Fruit fly (Drosophila melanogaster) whole organism: ENCODE data around the gene CG6418.

Experiments used
- CG8478 ChIP-seq: fragments of >200 bp; optimal IDR thresholded peaks from 2 replicates; lab custom pipeline; 2018; ENCODE audit warnings: inconsistent platforms
- Dll ChIP-seq: fragments of >200 bp; optimal IDR thresholded peaks from 2 replicates; lab custom pipeline; 2017
- EcR ChIP-seq, 2 experiments: fragments of >200 bp; optimal IDR thresholded peaks; 2 replicates each; lab custom pipeline; 2017; ENCODE audit warnings: missing biosample characterization in 2 of 2, missing genetic modification characterization in 2 of 2, missing genetic modification reagents in 2 of 2
- pan ChIP-seq: fragments of >200 bp; optimal IDR thresholded peaks from 2 replicates; lab custom pipeline; 2017
- psq ChIP-seq: fragments of >200 bp; optimal IDR thresholded peaks from 2 replicates; lab custom pipeline; 2017
- usp ChIP-seq: fragments of >200 bp; optimal IDR thresholded peaks from 2 replicates; lab custom pipeline; 2017; ENCODE audit warnings: missing biosample characterization, missing genetic modification characterization, mixed read lengths

CG6418 gene

DNA sequence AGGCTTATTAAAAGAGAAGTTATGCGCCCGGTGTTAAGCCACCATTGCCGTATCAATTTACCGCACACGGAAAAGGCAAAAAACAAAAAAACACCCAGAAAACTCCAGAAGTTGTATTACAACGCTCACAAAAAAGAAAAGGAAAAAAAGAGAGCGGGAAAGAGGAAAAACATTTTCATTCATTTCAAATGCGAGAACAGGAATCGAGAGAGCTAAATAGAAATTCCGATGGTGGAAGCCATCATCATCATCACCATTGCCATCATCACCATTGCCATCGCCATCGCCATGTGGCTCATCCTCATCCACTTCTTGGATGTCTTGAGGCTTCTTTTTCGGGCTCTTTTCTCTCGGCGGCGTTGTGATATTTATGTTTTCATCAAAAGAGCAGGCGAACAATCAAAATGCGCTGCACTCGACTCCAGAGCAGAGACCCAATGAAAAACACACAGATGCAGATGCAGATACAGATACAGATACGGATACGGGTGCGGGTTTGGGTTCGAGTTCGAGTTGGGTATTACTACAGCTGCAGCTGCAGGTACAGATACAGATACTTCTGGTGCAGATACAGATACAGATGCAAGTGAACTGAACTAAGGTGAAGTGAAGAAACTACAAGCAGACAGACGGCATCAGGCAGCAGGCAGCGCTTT is 27.6 kb downstream of the CG6418 start:
- no peak for TF ChIP-seq CG8478 (lab: Kevin White, UChicago)
- peak in 1 of 2 experiments; percentile 63 for TF ChIP-seq EcR (GFP tag; optimal IDR thresholded peaks at IDR 0.05; lab: Kevin White, UChicago)

DNA sequence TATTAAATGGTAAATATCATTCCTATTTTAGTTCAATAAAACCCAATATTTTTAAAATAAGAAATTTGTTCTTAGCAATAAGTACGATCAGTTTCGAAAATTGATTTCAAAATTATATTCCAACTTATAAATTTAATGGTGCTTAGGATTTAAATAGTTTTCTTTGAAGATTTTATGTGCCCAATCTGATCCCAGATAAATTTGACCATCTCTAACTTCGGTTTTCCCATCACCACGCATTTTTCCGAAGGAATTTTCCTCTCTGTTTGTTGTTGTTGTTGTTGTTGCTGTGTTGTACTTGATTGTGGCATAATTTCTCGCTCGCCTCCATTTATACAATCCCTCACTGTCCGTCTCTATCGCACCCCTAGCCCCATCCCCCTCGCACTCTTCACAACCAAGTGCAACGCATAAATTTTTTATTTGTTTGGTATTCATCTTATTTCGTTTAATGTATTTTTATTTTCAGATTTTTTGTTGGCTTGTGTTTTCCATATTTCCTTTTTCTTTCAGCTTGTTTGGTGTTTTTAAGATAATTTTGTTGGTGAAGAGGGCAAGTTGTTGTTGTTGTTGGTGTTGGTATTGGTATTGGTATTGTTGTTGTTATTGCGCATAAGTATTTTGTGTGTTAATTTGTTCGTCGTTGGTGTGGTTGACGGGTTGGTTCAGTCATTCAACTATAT is 29.1 kb downstream of the CG6418 start:
- TF ChIP-seq usp = no peak
- no peak for TF ChIP-seq CG8478 (lab: Kevin White, UChicago)
- TF ChIP-seq pan (lab: Kevin White, UChicago) = no peak
- TF ChIP-seq psq (lab: Kevin White, UChicago) = no peak
- no peak for TF ChIP-seq EcR (GFP tag; optimal IDR thresholded peaks at IDR 0.05; lab: Kevin White, UChicago)
- TF ChIP-seq Dll (lab: Kevin White, UChicago) = no peak

DNA sequence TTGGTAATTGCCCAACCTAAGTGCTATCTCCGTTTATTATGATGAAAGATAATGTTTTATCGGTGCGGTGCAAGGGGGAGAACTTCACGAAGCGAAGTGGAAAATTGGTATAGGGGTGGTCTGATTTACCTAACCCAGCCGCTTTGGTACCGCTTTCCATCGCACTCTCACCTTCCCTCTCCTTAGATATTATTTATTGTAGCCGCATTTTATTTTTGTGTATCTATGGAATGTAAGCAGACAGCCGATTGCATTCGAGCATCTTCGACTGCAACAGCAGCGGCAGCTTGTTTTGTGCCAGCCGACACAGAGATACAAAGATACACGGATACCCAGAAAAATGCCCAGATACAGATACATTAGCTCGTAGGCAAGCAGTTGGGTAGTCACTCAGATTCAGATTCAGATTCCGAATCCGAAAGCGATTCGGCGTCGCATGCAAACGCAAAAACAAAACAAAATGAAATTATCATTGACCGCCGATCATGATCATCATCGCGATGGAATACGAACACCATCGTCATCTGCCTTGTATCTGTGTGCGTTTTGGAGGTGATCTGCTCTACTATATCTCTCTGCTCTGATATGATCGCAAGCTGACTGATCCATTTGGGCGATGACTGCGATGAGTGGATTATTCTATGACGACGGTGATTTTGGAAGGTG is 30.0 kb downstream of the CG6418 start:
- no peak for TF ChIP-seq pan (lab: Kevin White, UChicago)
- no peak for TF ChIP-seq Dll (lab: Kevin White, UChicago)
- TF ChIP-seq CG8478 (lab: Kevin White, UChicago) = no peak
- no peak for TF ChIP-seq usp
- TF ChIP-seq EcR (GFP tag; optimal IDR thresholded peaks at IDR 0.05; lab: Kevin White, UChicago) = no peak
- no peak for TF ChIP-seq psq (lab: Kevin White, UChicago)

DNA sequence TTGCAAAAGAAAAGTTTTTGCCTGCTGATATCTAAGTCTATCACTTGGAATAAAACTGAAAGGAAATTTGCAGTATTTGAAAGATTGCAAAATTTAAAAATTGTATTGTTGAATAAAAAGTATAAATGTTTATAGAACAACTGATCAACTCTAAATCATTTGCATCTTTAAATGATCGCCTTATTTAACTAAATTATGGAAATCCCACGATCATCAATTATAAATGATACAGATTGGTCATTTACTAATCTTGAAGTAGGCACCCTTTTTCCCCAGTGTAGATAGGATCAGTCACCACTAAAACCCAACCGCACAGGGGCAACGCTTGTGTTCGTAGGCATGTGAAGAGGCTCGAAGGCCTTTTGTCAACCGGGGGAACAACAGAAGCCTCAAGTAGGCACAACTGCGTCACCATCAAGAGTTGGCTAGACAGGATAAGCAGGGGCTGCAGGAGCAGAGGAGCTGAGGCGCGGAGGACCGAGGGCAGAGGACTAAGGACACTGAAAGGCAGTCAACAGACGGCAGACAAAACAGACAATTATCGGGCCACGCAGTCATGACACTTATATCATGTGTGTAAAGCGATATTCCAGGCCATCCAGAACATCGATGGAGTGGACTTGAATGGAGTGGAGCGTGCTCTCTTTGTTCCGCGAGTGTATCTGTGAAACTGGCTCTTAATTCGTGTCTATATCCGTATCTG is 30.9 kb downstream of the CG6418 start:
- TF ChIP-seq usp = no peak
- TF ChIP-seq EcR (GFP tag; optimal IDR thresholded peaks at IDR 0.05; lab: Kevin White, UChicago) = no peak
- TF ChIP-seq pan (lab: Kevin White, UChicago) = peak; percentile 26
- TF ChIP-seq CG8478 (lab: Kevin White, UChicago) = no peak

DNA sequence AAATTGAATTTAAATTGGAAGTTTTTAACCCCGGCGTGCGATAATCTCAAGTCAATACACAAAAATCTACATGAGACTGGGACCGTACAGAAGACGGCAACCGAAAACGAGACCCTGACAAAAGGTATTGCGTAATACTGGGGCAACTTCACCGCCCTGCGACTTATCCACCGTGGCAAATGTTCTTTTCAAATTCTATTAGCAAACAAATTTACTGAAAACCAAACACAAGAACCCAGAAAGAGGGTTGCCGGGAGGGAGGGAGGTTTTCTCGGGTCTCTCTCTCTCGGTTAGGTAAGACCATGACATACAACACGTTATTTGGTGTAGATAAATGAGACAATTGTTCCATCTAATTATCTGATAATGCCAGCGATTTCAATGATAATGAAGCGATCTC is 33.1 kb downstream of the CG6418 start:
- TF ChIP-seq Dll (lab: Kevin White, UChicago) (no peak), CG8478 (lab: Kevin White, UChicago) (no peak), usp (no peak), EcR (GFP tag; optimal IDR thresholded peaks at IDR 0.05; lab: Kevin White, UChicago) (no peak), pan (lab: Kevin White, UChicago) (no peak), psq (lab: Kevin White, UChicago) (no peak)

DNA sequence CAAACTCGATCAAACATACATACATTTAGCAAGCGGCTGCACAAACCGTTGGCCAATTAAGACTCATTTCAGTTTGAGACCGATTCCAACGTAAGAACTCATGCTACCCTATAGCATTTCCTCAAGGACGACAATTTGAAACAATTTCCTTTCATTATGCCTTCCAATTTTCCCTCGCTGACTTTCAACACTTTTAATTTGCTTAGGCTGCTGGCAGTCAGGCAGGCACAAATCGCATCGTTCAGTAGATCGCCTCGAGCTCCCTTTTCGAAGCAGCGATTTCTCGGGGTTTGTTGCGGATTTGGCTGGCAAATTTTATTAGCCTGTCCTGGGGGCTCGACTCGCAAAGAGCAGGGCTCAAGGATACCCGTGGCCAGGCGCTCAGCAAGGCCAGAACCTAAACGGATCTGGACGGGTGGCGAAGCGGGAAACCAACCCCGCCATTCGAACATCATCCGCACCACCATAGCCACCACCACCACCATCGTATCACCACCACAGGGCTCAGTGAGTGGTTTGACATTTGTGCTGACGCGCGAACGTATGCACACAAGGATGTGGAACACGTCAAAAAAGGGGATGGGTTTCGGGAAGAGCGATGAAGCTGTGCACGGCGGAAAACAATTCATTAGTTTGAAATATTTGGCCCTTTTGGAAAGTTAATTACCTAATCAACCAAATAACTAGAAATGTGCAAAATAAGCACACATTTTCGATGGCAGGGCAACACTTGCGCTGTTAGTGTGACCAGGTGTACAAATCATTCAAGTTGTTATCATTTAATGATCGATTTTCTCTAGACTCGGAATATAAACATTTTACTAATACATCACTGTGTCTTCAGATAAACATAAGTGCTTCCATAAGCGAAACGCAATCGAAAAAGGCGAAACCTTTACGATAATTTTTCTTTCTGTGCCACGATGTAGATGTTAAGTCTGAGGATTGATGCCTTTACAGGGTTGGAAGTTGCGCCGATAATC is 34.0 kb downstream of the CG6418 start:
- TF ChIP-seq EcR (GFP tag; optimal IDR thresholded peaks at IDR 0.05; lab: Kevin White, UChicago) (no peak), psq (lab: Kevin White, UChicago) (no peak), pan (lab: Kevin White, UChicago) (no peak), Dll (lab: Kevin White, UChicago) (no peak), usp (no peak), CG8478 (lab: Kevin White, UChicago) (no peak)

DNA sequence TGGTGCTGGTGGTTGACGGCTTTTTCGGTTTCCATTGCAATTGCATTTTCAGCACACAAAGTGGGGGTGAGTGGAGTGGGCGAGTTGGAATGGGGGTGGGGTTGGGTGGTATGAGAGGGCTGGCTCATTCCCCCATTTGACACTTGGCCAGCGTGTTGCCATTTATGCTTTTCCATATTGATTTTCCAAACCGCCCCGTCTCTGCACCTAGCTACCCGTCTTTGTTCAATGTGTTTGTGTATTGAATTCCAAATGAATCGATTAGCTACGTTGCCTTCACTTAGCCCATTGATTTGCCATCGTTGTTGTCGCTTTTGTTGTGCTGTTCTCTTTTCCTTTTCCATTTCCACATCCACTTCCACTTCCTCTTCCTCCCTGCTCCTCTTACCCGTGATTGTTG is 35.2 kb downstream of the CG6418 start:
- TF ChIP-seq psq (lab: Kevin White, UChicago) = no peak
- TF ChIP-seq CG8478 (lab: Kevin White, UChicago) = no peak
- TF ChIP-seq EcR (GFP tag; optimal IDR thresholded peaks at IDR 0.05; lab: Kevin White, UChicago) = no peak
- TF ChIP-seq Dll (lab: Kevin White, UChicago) = no peak
- TF ChIP-seq usp = no peak
- TF ChIP-seq pan (lab: Kevin White, UChicago) = no peak

DNA sequence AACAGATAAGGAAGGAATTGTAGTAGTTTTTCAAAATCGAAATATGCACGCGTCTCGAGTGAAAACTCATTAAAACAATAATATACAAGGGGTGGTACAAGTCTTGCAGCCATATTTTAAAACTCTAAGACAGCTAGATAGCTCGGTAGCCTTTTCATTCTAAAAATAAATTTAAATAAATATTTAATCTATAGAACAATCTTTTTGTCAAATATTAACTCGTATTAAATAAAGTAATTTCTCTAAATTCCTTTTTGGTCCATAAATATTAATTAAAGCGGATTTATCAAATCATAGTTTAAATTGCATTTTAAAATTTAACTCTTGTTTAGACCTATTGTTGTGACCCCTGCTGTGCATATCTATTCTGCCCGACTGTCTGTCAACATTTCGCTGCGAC is 35.6 kb downstream of the CG6418 start:
- TF ChIP-seq pan (lab: Kevin White, UChicago) (no peak), Dll (lab: Kevin White, UChicago) (no peak), usp (no peak), psq (lab: Kevin White, UChicago) (no peak), EcR (GFP tag; optimal IDR thresholded peaks at IDR 0.05; lab: Kevin White, UChicago) (no peak), CG8478 (lab: Kevin White, UChicago) (no peak)

DNA sequence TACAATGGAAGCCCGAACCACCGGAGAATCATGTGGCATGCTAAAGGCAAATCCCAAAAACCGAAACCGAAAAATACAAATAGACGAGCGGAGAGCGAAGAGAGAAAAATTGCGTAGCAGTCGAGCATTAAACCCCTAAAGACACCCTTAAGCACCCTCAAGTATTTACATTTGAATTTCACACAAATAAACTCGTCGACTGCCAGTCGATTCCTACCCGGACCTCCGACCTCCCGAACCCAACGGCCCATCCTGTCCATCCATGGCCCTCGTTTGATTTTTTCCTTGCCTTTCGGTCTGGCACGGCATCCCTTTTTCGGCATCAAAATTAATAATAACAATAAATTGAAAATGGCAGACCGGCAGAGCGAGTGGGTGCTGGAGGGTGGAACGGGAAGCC is 36.0 kb downstream of the CG6418 start:
- no peak for TF ChIP-seq psq (lab: Kevin White, UChicago)
- TF ChIP-seq CG8478 (lab: Kevin White, UChicago) = no peak
- TF ChIP-seq pan (lab: Kevin White, UChicago) = no peak
- no peak for TF ChIP-seq Dll (lab: Kevin White, UChicago)
- no peak for TF ChIP-seq usp
- no peak for TF ChIP-seq EcR (GFP tag; optimal IDR thresholded peaks at IDR 0.05; lab: Kevin White, UChicago)

DNA sequence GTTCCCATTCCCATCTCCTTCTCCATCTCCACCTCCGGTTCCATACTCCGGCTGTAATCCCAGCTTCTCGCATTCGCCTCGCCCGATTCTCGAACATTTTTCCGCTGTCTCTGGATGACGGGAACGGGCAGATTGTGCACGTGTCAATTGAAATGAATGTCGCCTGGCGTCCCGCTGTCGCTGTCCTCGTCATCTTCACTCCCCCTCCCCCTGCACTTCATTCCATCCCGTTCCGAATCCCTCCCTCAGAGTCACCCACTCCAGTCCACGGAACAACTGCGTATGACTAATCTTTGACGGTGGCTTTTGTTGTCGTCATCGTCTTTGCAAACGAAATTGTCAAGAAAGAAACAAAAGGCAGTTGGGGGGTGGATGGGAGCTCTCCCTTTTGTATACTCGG is 36.9 kb downstream of the CG6418 start:
- TF ChIP-seq CG8478 (lab: Kevin White, UChicago) (no peak), Dll (lab: Kevin White, UChicago) (no peak), psq (lab: Kevin White, UChicago) (no peak), usp (no peak), EcR (GFP tag; optimal IDR thresholded peaks at IDR 0.05; lab: Kevin White, UChicago) (no peak), pan (lab: Kevin White, UChicago) (no peak)
